Fruit fly (Drosophila melanogaster) whole organism, wandering third instar larva: ENCODE results near the gene shf.

Experiments
- Dfd ChIP-seq: fragments of >200 bp; optimal IDR thresholded peaks from 2 replicates; lab custom pipeline; 2017; ENCODE audit warnings: missing biosample characterization, missing genetic modification characterization
- Jra ChIP-seq: sonication (Bioruptor generic); optimal IDR thresholded peaks from 2 replicates; lab custom pipeline; 2016; ENCODE audit warnings: missing biosample characterization, missing genetic modification characterization
- h ChIP-seq: fragments of 200-800 bp; sonication (Bioruptor generic); optimal IDR thresholded peaks from 3 replicates; lab custom pipeline; 2016; ENCODE audit warnings: missing biosample characterization, mild to moderate bottlenecking, missing genetic modification characterization
- pan ChIP-seq: fragments of >200 bp; optimal IDR thresholded peaks from 2 replicates; lab custom pipeline; 2017
- psq ChIP-seq: fragments of 200-800 bp; sonication (Bioruptor generic); optimal IDR thresholded peaks from 3 replicates; lab custom pipeline; 2017; ENCODE audit warnings: missing biosample characterization, mild to moderate bottlenecking, missing genetic modification characterization, moderate library complexity

dm6 chrX:6745547-6745946, 33.9 kb downstream of the shf start:
- TF ChIP-seq Jra (GFP tag; lab: Kevin White, UChicago) (no peak), pan (lab: Kevin White, UChicago) (no peak), psq (GFP tag; lab: Kevin White, UChicago) (no peak), h (GFP tag; lab: Kevin White, UChicago) (peak; percentile 17), Dfd (no peak)
